Worm (Caenorhabditis elegans) whole organism, L4 larva: ENCODE measurements around the gene nhr-129.

Source experiments
- ceh-20 ChIP-seq: fragments of 200-800 bp; sonication (Bioruptor generic); IDR thresholded peaks from 2 replicates; pipeline ENCODE4 v1.3.6; 2022; ENCODE audit warnings: missing genetic modification reagents, missing genetic modification characterization, missing compliant biosample characterization
- fkh-10 ChIP-seq: fragments of 150-350 bp; optimal IDR thresholded peaks from 2 replicates; lab custom pipeline; 2014; ENCODE audit warnings: missing biosample characterization, missing genetic modification reagents, missing genetic modification characterization
- nhr-102 ChIP-seq: sonication (generic microtip); optimal IDR thresholded peaks from 2 replicates; lab custom pipeline; 2016; ENCODE audit warnings: mild to moderate bottlenecking, missing genetic modification characterization, moderate library complexity, missing compliant biosample characterization
- nhr-11 ChIP-seq: fragments of 150-350 bp; optimal IDR thresholded peaks from 2 replicates; lab custom pipeline; 2014; ENCODE audit warnings: missing biosample characterization, missing genetic modification characterization
- nhr-41 ChIP-seq: fragments of 200-800 bp; sonication (Bioruptor generic); IDR thresholded peaks from 2 replicates; pipeline ENCODE4 v1.3.6; 2022; ENCODE audit warnings: missing genetic modification reagents, missing genetic modification characterization, missing compliant biosample characterization
- pha-4 ChIP-seq, 2 experiments: fragments of 150-350 bp in 1 of 2; fragments of 200-800 bp in 1 of 2; sonication (Bioruptor generic) in 1 of 2; IDR thresholded peaks in 1 of 2; optimal IDR thresholded peaks in 1 of 2; 2 replicates each; pipeline versions ENCODE4 v1.3.6 to Lab custom; 2014 to 2022; ENCODE audit warnings: missing genetic modification characterization in 2 of 2, missing genetic modification reagents in 2 of 2, missing biosample characterization in 1 of 2, missing compliant biosample characterization in 1 of 2

DNA sequence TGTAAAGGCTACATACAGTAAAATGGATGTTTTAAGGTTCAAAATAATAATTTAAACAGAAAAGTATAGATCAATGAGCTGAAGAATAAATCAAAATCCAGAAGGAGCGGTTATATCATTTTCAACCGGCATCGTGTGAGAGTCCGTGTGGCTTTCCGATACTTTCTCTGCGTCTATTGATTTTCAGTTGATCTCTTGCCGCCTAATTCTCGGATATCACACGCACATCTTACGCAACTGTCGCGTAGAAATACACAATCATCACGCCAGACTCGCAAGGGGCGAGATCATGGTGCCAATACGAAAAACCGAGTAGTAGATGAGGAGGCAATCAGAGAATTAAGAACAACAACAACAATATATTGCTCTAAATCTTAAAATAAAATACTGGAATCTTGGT lies 41.9 kb downstream of the nhr-129 start:
- no peak for TF ChIP-seq pha-4 (GFP tag; IDR thresholded peaks at IDR 0.05; lab: Robert Waterston, UW)
- no peak for TF ChIP-seq pha-4 (tag; optimal IDR thresholded peaks at IDR 0.05; lab: Kevin White, UChicago)
- TF ChIP-seq fkh-10 = no peak
- no peak for TF ChIP-seq nhr-102
- TF ChIP-seq nhr-11 = no peak
- no peak for TF ChIP-seq nhr-41 (GFP tag; lab: Robert Waterston, UW)
- TF ChIP-seq ceh-20 (GFP tag; lab: Robert Waterston, UW) = no peak
